Fruit fly (Drosophila melanogaster): ENCODE measurements around the gene CG15385.

The CG15385 gene

DNA sequence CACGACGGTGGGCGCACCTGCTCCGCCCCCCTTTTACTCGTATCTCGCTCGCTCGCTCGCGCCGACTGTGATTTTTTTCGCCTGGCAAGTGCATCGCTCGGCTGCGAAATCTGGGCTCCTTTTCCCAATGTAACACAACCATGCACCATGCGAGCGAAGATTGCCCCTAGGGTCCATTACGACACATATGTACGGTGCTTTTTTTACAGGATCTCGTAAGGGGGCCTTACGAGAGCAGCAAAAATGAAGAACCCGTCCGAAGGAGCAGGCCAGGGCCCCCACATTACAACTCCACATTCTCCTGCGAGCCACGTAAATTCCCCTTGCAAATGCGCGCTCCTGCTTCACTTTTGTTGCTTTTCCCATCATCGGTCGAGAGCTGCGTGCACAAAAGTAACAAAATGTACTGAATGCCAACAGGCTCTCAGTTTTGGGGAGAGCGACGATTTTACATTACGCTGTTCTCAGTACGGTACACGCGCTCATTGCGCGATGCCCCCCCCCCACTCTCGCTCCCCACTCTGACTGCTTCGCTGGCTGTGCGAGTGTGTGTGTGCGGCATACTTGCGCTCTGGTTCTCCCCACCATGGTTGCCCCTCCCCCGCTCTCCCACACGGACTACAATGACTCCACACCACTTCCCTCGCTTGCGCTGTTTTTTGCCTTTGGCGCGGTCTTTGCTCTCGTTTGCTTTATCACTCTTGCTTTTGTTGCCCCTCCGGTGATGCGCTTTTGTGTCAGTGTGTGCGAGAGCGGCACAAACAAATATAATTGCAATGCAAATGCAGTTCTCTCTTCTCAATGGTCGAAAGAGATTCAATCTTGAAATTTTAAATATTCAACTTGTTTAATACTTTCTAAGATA, 9.3 kb downstream of the CG15385 start (continued):
- TF ChIP-seq Xrp1 (GFP tag; IDR thresholded peaks at IDR 0.05) = 0 out of 2 replicates have a peak, but pooled peaks have one; percentile 6
- 0 out of 2 replicates have a peak, but pooled peaks have one; percentile 29 for TF ChIP-seq Dref (GFP tag; IDR thresholded peaks at IDR 0.05)
- no peak for TF ChIP-seq Dp (GFP tag; optimal IDR thresholded peaks at IDR 0.05)
- no peak for TF ChIP-seq dm (GFP tag; optimal IDR thresholded peaks at IDR 0.05)
- no peak for TF ChIP-seq crc (GFP tag; optimal IDR thresholded peaks at IDR 0.05)
- no peak for TF ChIP-seq Dbx (GFP tag; IDR thresholded peaks at IDR 0.05)
- TF ChIP-seq tna (GFP tag; IDR thresholded peaks at IDR 0.05; ENCODE audit: partially characterized antibody) = peak; percentile 53; the same call in 1 of the 2 replicates
- no peak for TF ChIP-seq Gsc (GFP tag; IDR thresholded peaks at IDR 0.05)
- TF ChIP-seq CG1529 (GFP tag; optimal IDR thresholded peaks at IDR 0.05) = no peak
- TF ChIP-seq CG4282 (GFP tag; optimal IDR thresholded peaks at IDR 0.05) = no peak
- TF ChIP-seq oc (tag; optimal IDR thresholded peaks at IDR 0.05) = no peak
- TF ChIP-seq pnt (GFP tag; optimal IDR thresholded peaks at IDR 0.05) = no peak
- TF ChIP-seq CG1603 (tag; optimal IDR thresholded peaks at IDR 0.05) = no peak
- TF ChIP-seq wor (GFP tag; IDR thresholded peaks at IDR 0.05) = no peak
- 0 out of 2 replicates have a peak, but pooled peaks have one; percentile 9 for TF ChIP-seq CG6689 (GFP tag; IDR thresholded peaks at IDR 0.05)
- TF ChIP-seq Sry-δ (GFP tag; optimal IDR thresholded peaks at IDR 0.05) = no peak
- no peak for TF ChIP-seq CG10366 (GFP tag; IDR thresholded peaks at IDR 0.05)
- no peak for TF ChIP-seq CG3065 (GFP tag; optimal IDR thresholded peaks at IDR 0.05)
- TF ChIP-seq corto (GFP tag; optimal IDR thresholded peaks at IDR 0.05) = peak; percentile 14
- no peak for TF ChIP-seq yki (optimal IDR thresholded peaks at IDR 0.05)
- peak; percentile 27 for TF ChIP-seq CG2712 (tag; optimal IDR thresholded peaks at IDR 0.05)
- TF ChIP-seq CG6654 (GFP tag; optimal IDR thresholded peaks at IDR 0.05) = no peak
- TF ChIP-seq sr (GFP tag; IDR thresholded peaks at IDR 0.05) = 0 out of 3 replicates have a peak, but pooled peaks have one; percentile 25
- TF ChIP-seq grau (tag; optimal IDR thresholded peaks at IDR 0.05) = peak; percentile 13
- TF ChIP-seq pros (GFP tag; optimal IDR thresholded peaks at IDR 0.05) = peak; percentile 65
- no peak for TF ChIP-seq tup (GFP tag; optimal IDR thresholded peaks at IDR 0.05)
- TF ChIP-seq Trl (optimal IDR thresholded peaks at IDR 0.05) = peak; percentile 62 to 69
- TF ChIP-seq Trl (GFP tag; optimal IDR thresholded peaks at IDR 0.05) = no peak
- no peak for TF ChIP-seq Mrtf (GFP tag; IDR thresholded peaks at IDR 0.05)
- TF ChIP-seq CG15514 (GFP tag; optimal IDR thresholded peaks at IDR 0.05) = peak; percentile 23
- TF ChIP-seq org-1 (GFP tag; optimal IDR thresholded peaks at IDR 0.05) = no peak
- no peak for TF ChIP-seq fd96Cb (tag; optimal IDR thresholded peaks at IDR 0.05)
- TF ChIP-seq CG10209 (GFP tag; optimal IDR thresholded peaks at IDR 0.05) = no peak
- TF ChIP-seq CG3838 (GFP tag; optimal IDR thresholded peaks at IDR 0.05) = no peak
- TF ChIP-seq Atf6 (GFP tag; IDR thresholded peaks at IDR 0.05) = 0 out of 2 replicates have a peak, but pooled peaks have one; percentile 17
- no peak for TF ChIP-seq gro (GFP tag; optimal IDR thresholded peaks at IDR 0.05)
- peak; percentile 46; the same call in 1 of the 2 replicates for TF ChIP-seq CG10321 (GFP tag; IDR thresholded peaks at IDR 0.05)
- no peak for TF ChIP-seq mam (GFP tag; optimal IDR thresholded peaks at IDR 0.05)
- TF ChIP-seq sna (GFP tag; IDR thresholded peaks at IDR 0.05; ENCODE audit: partially characterized antibody) = peak; percentile 38; the same call in 1 of the 2 replicates
- no peak for TF ChIP-seq CG15073 (GFP tag; optimal IDR thresholded peaks at IDR 0.05)
- no peak for TF ChIP-seq Myb (GFP tag; optimal IDR thresholded peaks at IDR 0.05)
- TF ChIP-seq CG2120 (GFP tag; optimal IDR thresholded peaks at IDR 0.05) = no peak
- TF ChIP-seq CG30431 (GFP tag; optimal IDR thresholded peaks at IDR 0.05) = no peak
- TF ChIP-seq peb (GFP tag; IDR thresholded peaks at IDR 0.05) = no peak; the same call in 1 of the 2 replicates
- TF ChIP-seq HLH4C (GFP tag; IDR thresholded peaks at IDR 0.05; ENCODE audit: partially characterized antibody) = peak; percentile 34; the same call in 2 of the 3 replicates
- no peak for TF ChIP-seq jumu (GFP tag; optimal IDR thresholded peaks at IDR 0.05)
- no peak for TF ChIP-seq D (optimal IDR thresholded peaks at IDR 0.05)
- TF ChIP-seq D (GFP tag; optimal IDR thresholded peaks at IDR 0.05) = no peak
- no peak for TF ChIP-seq Jarid2 (GFP tag; optimal IDR thresholded peaks at IDR 0.05)
- TF ChIP-seq CG3407 (GFP tag; optimal IDR thresholded peaks at IDR 0.05) = no peak
